Worm (Caenorhabditis elegans) whole organism, late embryonic: ENCODE results near the gene T21D12.12.

Experiments used
- C38D4.7 ChIP-seq: fragments of 200-800 bp; sonication (Bioruptor generic); optimal IDR thresholded peaks from 2 replicates; lab custom pipeline; 2018; ENCODE audit warnings: mild to moderate bottlenecking, missing genetic modification characterization, moderate library complexity, missing compliant biosample characterization
- ceh-2 ChIP-seq: sonication (generic microtip); optimal IDR thresholded peaks from 2 replicates; lab custom pipeline; 2016; ENCODE audit warnings: missing genotype, missing genetic modification characterization, missing compliant biosample characterization
- ceh-22 ChIP-seq: sonication (generic microtip); optimal IDR thresholded peaks from 2 replicates; lab custom pipeline; 2017; ENCODE audit warnings: missing biosample characterization, missing genetic modification characterization
- eyg-1 ChIP-seq: sonication (generic microtip); optimal IDR thresholded peaks from 2 replicates; lab custom pipeline; 2016; ENCODE audit warnings: missing genotype, missing genetic modification characterization, missing compliant biosample characterization
- nhr-11 ChIP-seq: fragments of 150-350 bp; optimal IDR thresholded peaks from 2 replicates; lab custom pipeline; 2014; ENCODE audit warnings: missing biosample characterization, missing genetic modification characterization
- pqm-1 ChIP-seq: sonication (generic microtip); optimal IDR thresholded peaks from 2 replicates; lab custom pipeline; 2016; ENCODE audit warnings: missing genetic modification characterization, missing compliant biosample characterization
- rnt-1 ChIP-seq: sonication (generic microtip); optimal IDR thresholded peaks from 2 replicates; lab custom pipeline; 2016; ENCODE audit warnings: missing genetic modification characterization, missing compliant biosample characterization

- TF ChIP-seq rnt-1 (tag; lab: Kevin White, UChicago) = no peak
- TF ChIP-seq ceh-2 (tag; lab: Kevin White, UChicago) = no peak
- TF ChIP-seq pqm-1 = no peak
- TF ChIP-seq eyg-1 (tag; lab: Kevin White, UChicago) = no peak
- no peak for TF ChIP-seq C38D4.7 (GFP tag; lab: Kevin White, UChicago)
- TF ChIP-seq ceh-22 = no peak
- TF ChIP-seq nhr-11 (tag; lab: Kevin White, UChicago) = no peak
These were observed 3.8 kb upstream of the T21D12.12 start for ce11 chrIV:262460-262859.
